Fruit fly (Drosophila melanogaster) whole organism, wandering third instar larva: ENCODE data around the gene Psf2.

ENCODE experiments used
- Dif ChIP-seq: fragments of 200-275, 200-300 bp; sonication (Bioruptor generic); optimal IDR thresholded peaks from 2 replicates; lab custom pipeline; 2018; ENCODE audit warnings: missing biosample characterization, missing genetic modification characterization; ENCODE audit not compliant: partially characterized antibody
- GATAd ChIP-seq: sonication (Bioruptor generic); optimal IDR thresholded peaks from 2 replicates; lab custom pipeline; 2016; ENCODE audit warnings: missing biosample characterization, missing genetic modification characterization
- pan ChIP-seq: fragments of >200 bp; optimal IDR thresholded peaks from 2 replicates; lab custom pipeline; 2017
- usp ChIP-seq: fragments of >200 bp; optimal IDR thresholded peaks from 2 replicates; lab custom pipeline; 2017; ENCODE audit warnings: missing biosample characterization, missing genetic modification characterization

dm6 chr2L:4360882-4361281 is 26.3 kb downstream of the Psf2 start:
- TF ChIP-seq Dif (GFP tag; lab: Kevin White, UChicago) (no peak), usp (GFP tag; lab: Kevin White, UChicago) (no peak), pan (lab: Kevin White, UChicago) (no peak), GATAd (no peak)
